Fruit fly (Drosophila melanogaster) whole organism, embryonic: ENCODE measurements around the gene Lsd-1.

Experiments used
- CG12391 ChIP-seq: fragments of 200-800 bp; sonication (Bioruptor generic); optimal IDR thresholded peaks from 3 replicates; lab custom pipeline; 2018; ENCODE audit warnings: missing biosample characterization, mild to moderate bottlenecking, missing genetic modification characterization, moderate library complexity
- CG15073 ChIP-seq: fragments of 200-800 bp; sonication (Bioruptor generic); optimal IDR thresholded peaks from 2 replicates; lab custom pipeline; 2016; ENCODE audit warnings: missing biosample characterization, missing genetic modification characterization
- CG1603 ChIP-seq: fragments of 200-800 bp; sonication (Bioruptor generic); optimal IDR thresholded peaks from 2 replicates; lab custom pipeline; 2019; ENCODE audit warnings: missing biosample characterization, mild to moderate bottlenecking, missing genetic modification characterization, moderate library complexity
- CG2129 ChIP-seq: fragments of 200-800 bp; sonication (Bioruptor generic); IDR thresholded peaks from 2 replicates; pipeline ENCODE4 v1.3.6; 2022; ENCODE audit warnings: missing biosample characterization, missing genetic modification characterization; ENCODE audit not compliant: partially characterized antibody
- CG2199 ChIP-seq: fragments of 200-800 bp; sonication (Bioruptor generic); IDR thresholded peaks from 3 replicates; pipeline ENCODE4 v1.3.6; 2022; ENCODE audit warnings: missing biosample characterization, missing genetic modification characterization
- CG2678 ChIP-seq: fragments of 200-800 bp; sonication (Bioruptor generic); optimal IDR thresholded peaks from 3 replicates; lab custom pipeline; 2019; ENCODE audit warnings: missing biosample characterization, mild to moderate bottlenecking, missing genetic modification characterization, moderate library complexity
- CG2712 ChIP-seq: fragments of 200-800 bp; optimal IDR thresholded peaks from 3 replicates; lab custom pipeline; 2019; ENCODE audit warnings: missing biosample characterization, mild to moderate bottlenecking, missing genetic modification characterization, moderate library complexity
- CG32532 ChIP-seq: fragments of 200-800 bp; sonication (Bioruptor generic); IDR thresholded peaks from 2 replicates; pipeline ENCODE4 v1.3.6; 2022; ENCODE audit warnings: missing biosample characterization, missing genetic modification characterization
- CG33213 ChIP-seq: fragments of 200-800 bp; sonication (Bioruptor generic); optimal IDR thresholded peaks from 3 replicates; lab custom pipeline; 2016; ENCODE audit warnings: missing biosample characterization, missing genetic modification characterization
- CG34224 ChIP-seq: fragments of 200-800 bp; sonication (Bioruptor generic); IDR thresholded peaks from 3 replicates; pipeline ENCODE4 v1.3.6; 2022; ENCODE audit warnings: missing biosample characterization, missing genetic modification characterization; ENCODE audit not compliant: partially characterized antibody
- CG7987 ChIP-seq: fragments of 200-800 bp; sonication (Bioruptor generic); optimal IDR thresholded peaks from 2 replicates; lab custom pipeline; 2018; ENCODE audit warnings: missing biosample characterization, mild to moderate bottlenecking, missing genetic modification characterization, moderate library complexity
- D ChIP-seq, 2 experiments: fragments of 200-800 bp in 1 of 2; fragments of >200 bp in 1 of 2; sonication (Bioruptor generic) in 1 of 2; optimal IDR thresholded peaks; 2 replicates in 1 of 2; 3 replicates in 1 of 2; lab custom pipeline; 2017; ENCODE audit warnings: mild to moderate bottlenecking in 1 of 2, missing biosample characterization in 1 of 2, missing genetic modification characterization in 1 of 2, missing genetic modification reagents in 1 of 2
- Dref ChIP-seq: fragments of 200-800 bp; sonication (Bioruptor generic); IDR thresholded peaks from 2 replicates; pipeline ENCODE4 v1.3.6; 2022; ENCODE audit warnings: missing biosample characterization, missing genetic modification characterization
- Ets65A ChIP-seq: fragments of 200-800 bp; sonication (Bioruptor generic); peaks from one replicate; lab custom pipeline; 2016; ENCODE audit warnings: missing biosample characterization, missing genetic modification characterization
- Fer1 ChIP-seq: fragments of 200-800 bp; sonication (Bioruptor generic); optimal IDR thresholded peaks from 2 replicates; lab custom pipeline; 2017; ENCODE audit warnings: missing biosample characterization, mild to moderate bottlenecking, missing genetic modification characterization
- H2.0 ChIP-seq: fragments of 200-800 bp; sonication (Bioruptor generic); IDR thresholded peaks from 2 replicates; pipeline ENCODE4 v1.3.6; 2022; ENCODE audit warnings: missing biosample characterization, missing genetic modification characterization
- MBD-R2 ChIP-seq: fragments of 200-800 bp; sonication (Bioruptor generic); IDR thresholded peaks from 2 replicates; pipeline ENCODE4 v1.3.6; 2022; ENCODE audit warnings: missing biosample characterization, missing genetic modification characterization
- Mad ChIP-seq: fragments of 200-800 bp; sonication (Bioruptor generic); optimal IDR thresholded peaks from 2 replicates; lab custom pipeline; 2016; ENCODE audit warnings: missing biosample characterization, missing genetic modification characterization
- Opbp ChIP-seq: fragments of 200-800 bp; sonication (Bioruptor generic); IDR thresholded peaks from 3 replicates; pipeline ENCODE4 v1.3.6; 2022; ENCODE audit warnings: missing biosample characterization, missing genetic modification characterization; ENCODE audit not compliant: partially characterized antibody
- Optix ChIP-seq: fragments of 200-800 bp; sonication (Bioruptor generic); IDR thresholded peaks from 3 replicates; pipeline ENCODE4 v1.3.6; 2022; ENCODE audit warnings: missing biosample characterization, missing genetic modification characterization
- Scr ChIP-seq: fragments of 200-800 bp; sonication (Bioruptor generic); IDR thresholded peaks from 2 replicates; pipeline ENCODE4 v1.3.6; 2022; ENCODE audit warnings: missing biosample characterization, missing genetic modification characterization; ENCODE audit not compliant: partially characterized antibody
- Sin3A ChIP-seq: fragments of >200 bp; optimal IDR thresholded peaks from 2 replicates; lab custom pipeline; 2018
- Vsx1 ChIP-seq: fragments of 200-800 bp; sonication (Bioruptor generic); optimal IDR thresholded peaks from 2 replicates; lab custom pipeline; 2017; ENCODE audit warnings: missing biosample characterization, mild to moderate bottlenecking, missing genetic modification characterization, missing genetic modification reagents
- ara ChIP-seq: fragments of 200-800 bp; sonication (Bioruptor generic); IDR thresholded peaks from 2 replicates; pipeline ENCODE4 v1.3.6; 2022; ENCODE audit warnings: missing biosample characterization, missing genetic modification characterization
- chinmo ChIP-seq: fragments of 200-800 bp; sonication (Bioruptor generic); IDR thresholded peaks from 4 replicates; pipeline ENCODE4 v1.3.6; 2022; ENCODE audit warnings: missing biosample characterization, missing genetic modification characterization; ENCODE audit not compliant: partially characterized antibody
- chm ChIP-seq: fragments of 200-800 bp; sonication (Bioruptor generic); IDR thresholded peaks from 2 replicates; pipeline ENCODE4 v1.3.6; 2022; ENCODE audit warnings: missing biosample characterization, missing genetic modification characterization
- ci ChIP-seq: fragments of 200-800 bp; sonication (Bioruptor generic); IDR thresholded peaks from 3 replicates; pipeline ENCODE4 v1.3.6; 2022; ENCODE audit warnings: missing biosample characterization, missing genetic modification characterization
- crp ChIP-seq, 2 experiments: fragments of 200-800 bp; sonication (Bioruptor generic); optimal IDR thresholded peaks; 2 replicates in 1 of 2; 3 replicates in 1 of 2; lab custom pipeline; 2017; ENCODE audit warnings: missing biosample characterization in 2 of 2, missing genetic modification characterization in 2 of 2, mild to moderate bottlenecking in 1 of 2, moderate library complexity in 1 of 2
- gce ChIP-seq: fragments of 200-800 bp; sonication (Bioruptor generic); IDR thresholded peaks from 3 replicates; pipeline ENCODE4 v1.3.6; 2022; ENCODE audit warnings: missing biosample characterization, missing genetic modification characterization
- gem ChIP-seq: fragments of 200-800 bp; sonication (Bioruptor generic); optimal IDR thresholded peaks from 2 replicates; lab custom pipeline; 2019; ENCODE audit warnings: missing biosample characterization, mild to moderate bottlenecking, missing genetic modification characterization, moderate library complexity
- her ChIP-seq: fragments of 200-800 bp; sonication (Bioruptor generic); optimal IDR thresholded peaks from 2 replicates; lab custom pipeline; 2016; ENCODE audit warnings: missing biosample characterization, missing genetic modification characterization
- lab ChIP-seq: fragments of 200-800 bp; sonication (Bioruptor generic); optimal IDR thresholded peaks from 3 replicates; lab custom pipeline; 2017; ENCODE audit warnings: missing biosample characterization, missing genetic modification characterization, mild to moderate bottlenecking, moderate library complexity, missing genetic modification reagents
- lmd ChIP-seq: fragments of 200-800 bp; sonication (Bioruptor generic); IDR thresholded peaks from 2 replicates; pipeline ENCODE4 v1.3.6; 2022; ENCODE audit warnings: missing biosample characterization, missing genetic modification characterization
- mam ChIP-seq: fragments of 200-800 bp; sonication (Bioruptor generic); optimal IDR thresholded peaks from 3 replicates; lab custom pipeline; 2016; ENCODE audit warnings: missing biosample characterization, missing genetic modification characterization
- nerfin-2 ChIP-seq: fragments of 200-800 bp; sonication (Bioruptor generic); IDR thresholded peaks from 2 replicates; pipeline ENCODE4 v1.3.6; 2022; ENCODE audit warnings: missing biosample characterization, missing genetic modification characterization; ENCODE audit not compliant: partially characterized antibody
- nmo ChIP-seq: fragments of 200-800 bp; sonication (Bioruptor generic); optimal IDR thresholded peaks from 2 replicates; lab custom pipeline; 2018; ENCODE audit warnings: missing biosample characterization, mild to moderate bottlenecking, missing genetic modification characterization, moderate library complexity
- psq ChIP-seq: fragments of 200-800 bp; sonication (Bioruptor generic); optimal IDR thresholded peaks from 2 replicates; lab custom pipeline; 2017; ENCODE audit warnings: missing biosample characterization, missing genetic modification characterization
- pzg ChIP-seq: fragments of 200-800 bp; sonication (Bioruptor generic); optimal IDR thresholded peaks from 3 replicates; lab custom pipeline; 2018; ENCODE audit warnings: missing biosample characterization, mild to moderate bottlenecking, missing genetic modification characterization, moderate library complexity
- repo ChIP-seq: fragments of 200-800 bp; sonication (Bioruptor generic); optimal IDR thresholded peaks from 2 replicates; lab custom pipeline; 2016; ENCODE audit warnings: missing biosample characterization, missing genetic modification characterization
- sens ChIP-seq: fragments of 200-800 bp; sonication (Bioruptor generic); peaks from one replicate; lab custom pipeline; 2016; ENCODE audit warnings: missing biosample characterization, missing genetic modification characterization
- slbo ChIP-seq: fragments of 200-800 bp; sonication (Bioruptor generic); IDR thresholded peaks from 2 replicates; pipeline ENCODE4 v1.3.6; 2022; ENCODE audit warnings: missing biosample characterization, missing genetic modification characterization
- sug ChIP-seq: fragments of 200-800 bp; optimal IDR thresholded peaks from 2 replicates; lab custom pipeline; 2019; ENCODE audit warnings: missing biosample characterization, mild to moderate bottlenecking, missing genetic modification characterization, moderate library complexity
- tin ChIP-seq: fragments of 200-800 bp; sonication (Bioruptor generic); optimal IDR thresholded peaks from 3 replicates; lab custom pipeline; 2016; ENCODE audit warnings: missing biosample characterization, missing genetic modification characterization
- tna ChIP-seq: fragments of 200-800 bp; sonication (Bioruptor generic); IDR thresholded peaks from 2 replicates; pipeline ENCODE4 v1.3.6; 2022; ENCODE audit warnings: missing biosample characterization, missing genetic modification characterization; ENCODE audit not compliant: partially characterized antibody
- trem ChIP-seq: fragments of 200-800 bp; optimal IDR thresholded peaks from 3 replicates; lab custom pipeline; 2019; ENCODE audit warnings: missing biosample characterization, mild to moderate bottlenecking, missing genetic modification characterization, moderate library complexity
- vvl ChIP-seq: fragments of 200-800 bp; sonication (Bioruptor generic); IDR thresholded peaks from 2 replicates; pipeline ENCODE4 v1.3.6; 2022; ENCODE audit warnings: missing biosample characterization, missing genetic modification characterization
- wdn ChIP-seq: fragments of 200-800 bp; sonication (Bioruptor generic); IDR thresholded peaks from 2 replicates; pipeline ENCODE4 v1.3.6; 2022; ENCODE audit warnings: missing biosample characterization, missing genetic modification characterization
- wek ChIP-seq: fragments of 200-800 bp; sonication (Bioruptor generic); optimal IDR thresholded peaks from 3 replicates; lab custom pipeline; 2018; ENCODE audit warnings: missing biosample characterization, mild to moderate bottlenecking, missing genetic modification characterization, moderate library complexity

Lsd-1 gene

DNA sequence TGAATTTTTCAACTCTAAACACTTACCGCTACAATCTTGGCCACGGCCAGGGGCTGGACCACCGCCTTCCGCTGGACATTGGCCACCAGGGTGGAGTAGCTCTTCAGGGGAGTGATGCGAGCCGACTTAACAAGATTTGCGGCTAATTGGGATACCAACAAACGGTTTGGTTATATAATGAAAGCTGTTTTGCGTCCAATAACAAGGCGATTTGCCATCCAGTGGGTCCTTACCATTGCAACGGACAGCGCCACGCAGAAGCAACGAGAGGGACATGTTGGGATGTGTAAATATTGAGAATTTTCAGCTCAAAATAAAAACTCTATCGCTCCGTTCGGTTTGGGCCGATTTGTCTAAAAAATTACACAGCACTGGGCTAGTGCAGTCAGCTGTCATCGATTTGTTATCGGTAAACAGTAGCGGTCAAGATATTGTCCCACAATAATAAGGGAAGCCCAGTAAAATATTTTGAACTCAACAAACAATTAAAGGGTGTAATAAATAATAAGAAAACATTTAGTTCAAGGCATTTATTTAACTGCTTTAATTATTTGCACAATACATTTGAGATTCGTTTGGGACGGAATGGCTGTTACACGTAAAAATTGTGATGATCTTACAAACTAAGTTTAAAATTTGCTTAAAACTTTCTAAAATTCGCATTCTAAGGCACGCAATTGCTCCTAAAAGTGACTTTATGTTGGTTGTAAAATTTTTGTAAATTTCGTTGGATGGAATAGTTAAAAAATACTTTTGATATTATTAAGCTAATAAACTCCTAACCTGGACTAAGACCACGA, 3.2 kb upstream of the Lsd-1 start, which contains the start of gene SdhD (continued):
- TF ChIP-seq lab (GFP tag; lab: Kevin White, UChicago) (peak; percentile 50), CG2199 (no peak), crp (GFP tag; optimal IDR thresholded peaks at IDR 0.05; lab: Kevin White, UChicago) (peak in 1 of 2 experiments; percentile 75), wdn (GFP tag; lab: Robert Waterston, UW) (no peak), repo (peak; percentile 21), CG1603 (peak; percentile 85), CG7987 (GFP tag; lab: Kevin White, UChicago) (peak; percentile 40), nerfin-2 (peak; percentile 39; the same call in 1 of the 2 replicates), CG2129 (no peak), vvl (GFP tag; lab: Robert Waterston, UW) (peak; percentile 40; the same call in 1 of the 2 replicates), ci (GFP tag; lab: Robert Waterston, UW) (peak; percentile 50; the same call in 1 of the 3 replicates), lmd (GFP tag; lab: Robert Waterston, UW) (no peak), her (GFP tag; lab: Kevin White, UChicago) (peak; percentile 47), wek (GFP tag; lab: Kevin White, UChicago) (peak; percentile 27), Ets65A (GFP tag; lab: Kevin White, UChicago) (peak; percentile 74), slbo (peak; percentile 37; the same call in 1 of the 2 replicates), CG12391 (tag; lab: Kevin White, UChicago) (peak; percentile 14), D (optimal IDR thresholded peaks at IDR 0.05; lab: Kevin White, UChicago) (no peak), D (GFP tag; optimal IDR thresholded peaks at IDR 0.05; lab: Kevin White, UChicago) (no peak), Optix (GFP tag; lab: Robert Waterston, UW) (no peak), pzg (GFP tag; lab: Kevin White, UChicago) (peak; percentile 58), Scr (peak; percentile 53), gce (GFP tag; lab: Robert Waterston, UW) (no peak), Mad (GFP tag; lab: Kevin White, UChicago) (peak; percentile 1), Sin3A (lab: Kevin White, UChicago) (peak; percentile 3), tin (GFP tag; lab: Kevin White, UChicago) (peak; percentile 32), psq (GFP tag; lab: Kevin White, UChicago) (no peak), Opbp (peak; percentile 58; the same call in 2 of the 3 replicates), Dref (GFP tag; lab: Robert Waterston, UW) (peak; percentile 80), tna (GFP tag; lab: Robert Waterston, UW) (peak; percentile 49), CG33213 (GFP tag; lab: Kevin White, UChicago) (peak; percentile 30), H2.0 (GFP tag; lab: Robert Waterston, UW) (no peak), mam (GFP tag; lab: Kevin White, UChicago) (peak; percentile 47), chinmo (no peak), sens (GFP tag; lab: Kevin White, UChicago) (peak; percentile 86), CG2678 (tag; lab: Kevin White, UChicago) (peak; percentile 28), CG2712 (tag; lab: Kevin White, UChicago) (peak; percentile 24), CG15073 (GFP tag; lab: Kevin White, UChicago) (peak; percentile 99), MBD-R2 (GFP tag; lab: Robert Waterston, UW) (peak; percentile 93), trem (peak; percentile 36), sug (tag; lab: Kevin White, UChicago) (peak; percentile 18), Vsx1 (GFP tag; lab: Kevin White, UChicago) (peak; percentile 46), nmo (GFP tag; lab: Kevin White, UChicago) (peak; percentile 4), Fer1 (GFP tag; lab: Kevin White, UChicago) (peak; percentile 46), gem (tag; lab: Kevin White, UChicago) (no peak), chm (no peak), ara (GFP tag; lab: Robert Waterston, UW) (0 out of 2 replicates have a peak, but pooled peaks have one; percentile 42), CG32532 (GFP tag; lab: Robert Waterston, UW) (peak; percentile 21; the same call in 1 of the 2 replicates), CG34224 (GFP tag; lab: Robert Waterston, UW) (peak; percentile 63; the same call in 2 of the 3 replicates)
